Worm (Caenorhabditis elegans) whole organism, L4 larva: ENCODE measurements around the gene C05D11.5.

Experiments
- D1046.2 ChIP-seq: fragments of 200-800 bp; sonication (Bioruptor generic); IDR thresholded peaks from 2 replicates; pipeline ENCODE4 v1.3.6; 2022; ENCODE audit warnings: missing genetic modification characterization, missing compliant biosample characterization
- F10B5.3 ChIP-seq: sonication (generic microtip); optimal IDR thresholded peaks from 2 replicates; lab custom pipeline; 2016; ENCODE audit warnings: mild to moderate bottlenecking, missing genetic modification characterization, missing compliant biosample characterization
- F44E2.7 ChIP-seq: fragments of 200-800 bp; sonication (Bioruptor generic); IDR thresholded peaks from 2 replicates; pipeline ENCODE4 v2.1.2; 2022; ENCODE audit warnings: missing genetic modification characterization, missing compliant biosample characterization
- aly-2 ChIP-seq: sonication (generic microtip); optimal IDR thresholded peaks from 2 replicates; lab custom pipeline; 2018; ENCODE audit warnings: missing biosample characterization, missing genetic modification characterization
- attf-4 ChIP-seq: sonication (generic microtip); optimal IDR thresholded peaks from 3 replicates; lab custom pipeline; 2017; ENCODE audit warnings: missing biosample characterization, missing genetic modification characterization
- ceh-20 ChIP-seq: fragments of 200-800 bp; sonication (Bioruptor generic); IDR thresholded peaks from 2 replicates; pipeline ENCODE4 v1.3.6; 2022; ENCODE audit warnings: missing genetic modification reagents, missing genetic modification characterization, missing compliant biosample characterization
- ceh-28 ChIP-seq: fragments of 150-350 bp; optimal IDR thresholded peaks from 2 replicates; lab custom pipeline; 2014; ENCODE audit warnings: missing biosample characterization, missing genetic modification reagents, missing genetic modification characterization
- ces-1 ChIP-seq: fragments of 150-350 bp; sonication (generic microtip); optimal IDR thresholded peaks from 4 replicates; lab custom pipeline; 2014; ENCODE audit warnings: missing biosample characterization, missing genetic modification reagents, missing genetic modification characterization
- dmd-6 ChIP-seq: fragments of 200-800 bp; sonication (Bioruptor generic); IDR thresholded peaks from 2 replicates; pipeline ENCODE4 v1.3.6; 2022; ENCODE audit warnings: missing genetic modification reagents, missing genetic modification characterization, missing compliant biosample characterization
- dmd-8 ChIP-seq: fragments of 200-800 bp; sonication (Bioruptor generic); IDR thresholded peaks from 2 replicates; pipeline ENCODE4 v1.3.6; 2022; ENCODE audit warnings: missing genetic modification characterization, missing compliant biosample characterization
- dmd-9 ChIP-seq: fragments of 200-800 bp; sonication (Bioruptor generic); IDR thresholded peaks from 2 replicates; pipeline ENCODE4 v1.3.6; 2022; ENCODE audit warnings: missing genetic modification reagents, missing genetic modification characterization, missing compliant biosample characterization
- dpl-1 ChIP-seq: fragments of 150-350 bp; optimal IDR thresholded peaks from 2 replicates; lab custom pipeline; 2014; ENCODE audit warnings: missing biosample characterization, missing genetic modification reagents, missing genetic modification characterization
- dve-1 ChIP-seq: sonication (generic microtip); optimal IDR thresholded peaks from 2 replicates; lab custom pipeline; 2017; ENCODE audit warnings: antibody characterized with exemption, mild to moderate bottlenecking, missing genetic modification characterization, missing compliant biosample characterization; ENCODE audit not compliant: insufficient read depth
- egl-27 ChIP-seq: sonication (generic microtip); optimal IDR thresholded peaks from 3 replicates; lab custom pipeline; 2017; ENCODE audit warnings: missing biosample characterization, missing genetic modification reagents, missing genetic modification characterization
- egl-43 ChIP-seq: fragments of 200-800 bp; sonication (Bioruptor generic); IDR thresholded peaks from 2 replicates; pipeline ENCODE4 v1.3.6; 2022; ENCODE audit warnings: missing genetic modification reagents, missing genetic modification characterization, missing compliant biosample characterization
- fkh-10 ChIP-seq: fragments of 150-350 bp; optimal IDR thresholded peaks from 2 replicates; lab custom pipeline; 2014; ENCODE audit warnings: missing biosample characterization, missing genetic modification reagents, missing genetic modification characterization
- hif-1 ChIP-seq, 2 experiments: sonication (generic microtip); optimal IDR thresholded peaks; 2 replicates each; lab custom pipeline; 2016 to 2017; ENCODE audit warnings: missing compliant biosample characterization in 2 of 2, missing genetic modification characterization in 2 of 2, missing genetic modification reagents in 2 of 2, missing genotype in 2 of 2, mild to moderate bottlenecking in 1 of 2
- hlh-11 ChIP-seq: fragments of 200-800 bp; sonication (Bioruptor generic); optimal IDR thresholded peaks from 2 replicates; lab custom pipeline; 2018; ENCODE audit warnings: mild to moderate bottlenecking, missing genetic modification characterization, missing compliant biosample characterization
- hmg-1.1 ChIP-seq: fragments of 200-800 bp; sonication (Bioruptor generic); IDR thresholded peaks from 2 replicates; pipeline ENCODE4 v1.3.6; 2022; ENCODE audit warnings: missing genetic modification reagents, missing genetic modification characterization, missing compliant biosample characterization
- lim-7 ChIP-seq: fragments of 200-800 bp; sonication (Bioruptor generic); IDR thresholded peaks from 2 replicates; pipeline ENCODE4 v1.3.6; 2022; ENCODE audit warnings: missing genetic modification characterization, missing compliant biosample characterization
- lin-29 ChIP-seq: fragments of 200-800 bp; sonication (Bioruptor generic); IDR thresholded peaks from 2 replicates; pipeline ENCODE4 v1.3.6; 2022; ENCODE audit warnings: missing genetic modification reagents, missing genetic modification characterization, missing compliant biosample characterization
- lin-38 ChIP-seq: fragments of 200-800 bp; sonication (Bioruptor generic); IDR thresholded peaks from 2 replicates; pipeline ENCODE4 v1.3.6; 2022; ENCODE audit warnings: missing genetic modification reagents, missing genetic modification characterization, missing compliant biosample characterization
- lir-3 ChIP-seq: sonication (generic microtip); optimal IDR thresholded peaks from 2 replicates; lab custom pipeline; 2016; ENCODE audit warnings: mild to moderate bottlenecking, missing genetic modification characterization, missing compliant biosample characterization
- lsy-2 ChIP-seq, 2 experiments: fragments of 150-350 bp in 1 of 2; sonication (generic microtip) in 1 of 2; optimal IDR thresholded peaks; 2 replicates each; lab custom pipeline; 2014 to 2017; ENCODE audit warnings: missing biosample characterization in 2 of 2, missing genetic modification characterization in 2 of 2
- madf-5 ChIP-seq, 2 experiments: fragments of 200-800 bp; sonication (Bioruptor generic); IDR thresholded peaks; 2 replicates each; pipeline ENCODE4 v1.3.6; 2022; ENCODE audit warnings: missing compliant biosample characterization in 2 of 2, missing genetic modification characterization in 2 of 2
- madf-9 ChIP-seq: fragments of 200-800 bp; sonication (Bioruptor generic); conservative IDR thresholded peaks from 2 replicates; pipeline ENCODE4 v1.3.6; 2022; ENCODE audit warnings: missing genetic modification reagents, missing genetic modification characterization, missing compliant biosample characterization
- mep-1 ChIP-seq: fragments of 150-350 bp; sonication (generic microtip); optimal IDR thresholded peaks from 3 replicates; lab custom pipeline; 2014; ENCODE audit warnings: missing biosample characterization, missing genetic modification characterization
- mes-2 ChIP-seq: sonication (generic microtip); optimal IDR thresholded peaks from 2 replicates; lab custom pipeline; 2016; ENCODE audit warnings: missing genotype, mild to moderate bottlenecking, missing genetic modification characterization, missing compliant biosample characterization; ENCODE audit not compliant: poor library complexity, severe bottlenecking
- nhr-10 ChIP-seq: fragments of 150-350 bp; optimal IDR thresholded peaks from 2 replicates; lab custom pipeline; 2014; ENCODE audit warnings: missing biosample characterization, missing genetic modification characterization
- nhr-11 ChIP-seq: fragments of 150-350 bp; optimal IDR thresholded peaks from 2 replicates; lab custom pipeline; 2014; ENCODE audit warnings: missing biosample characterization, missing genetic modification characterization
- nhr-25 ChIP-seq: sonication (generic microtip); optimal IDR thresholded peaks from 2 replicates; lab custom pipeline; 2017; ENCODE audit warnings: missing genetic modification characterization, mild to moderate bottlenecking, missing compliant biosample characterization, antibody characterized with exemption, moderate library complexity, borderline replicate concordance; ENCODE audit not compliant: insufficient read depth
- nhr-41 ChIP-seq: fragments of 200-800 bp; sonication (Bioruptor generic); IDR thresholded peaks from 2 replicates; pipeline ENCODE4 v1.3.6; 2022; ENCODE audit warnings: missing genetic modification reagents, missing genetic modification characterization, missing compliant biosample characterization
- nhr-42 ChIP-seq: fragments of 200-800 bp; sonication (Bioruptor generic); IDR thresholded peaks from 2 replicates; pipeline ENCODE4 v1.3.6; 2022; ENCODE audit warnings: missing genetic modification characterization, missing compliant biosample characterization
- nhr-48 ChIP-seq: sonication (generic microtip); optimal IDR thresholded peaks from 2 replicates; lab custom pipeline; 2016; ENCODE audit warnings: mild to moderate bottlenecking, missing genetic modification characterization, missing compliant biosample characterization
- nhr-6 ChIP-seq: fragments of 150-350 bp; optimal IDR thresholded peaks from 2 replicates; lab custom pipeline; 2014; ENCODE audit warnings: missing biosample characterization, missing genetic modification characterization
- nhr-77 ChIP-seq: fragments of 150-350 bp; optimal IDR thresholded peaks from 2 replicates; lab custom pipeline; 2014; ENCODE audit warnings: missing biosample characterization, missing genetic modification characterization
- pha-4 ChIP-seq, 2 experiments: fragments of 150-350 bp in 1 of 2; fragments of 200-800 bp in 1 of 2; sonication (Bioruptor generic) in 1 of 2; IDR thresholded peaks in 1 of 2; optimal IDR thresholded peaks in 1 of 2; 2 replicates each; pipeline versions ENCODE4 v1.3.6 to Lab custom; 2014 to 2022; ENCODE audit warnings: missing genetic modification characterization in 2 of 2, missing genetic modification reagents in 2 of 2, missing biosample characterization in 1 of 2, missing compliant biosample characterization in 1 of 2
- php-3 ChIP-seq: fragments of 200-800 bp; sonication (Bioruptor generic); IDR thresholded peaks from 2 replicates; pipeline ENCODE4 v1.3.6; 2022; ENCODE audit warnings: missing genetic modification reagents, missing genetic modification characterization, missing compliant biosample characterization
- pqm-1 ChIP-seq: sonication (generic microtip); optimal IDR thresholded peaks from 2 replicates; lab custom pipeline; 2017; ENCODE audit warnings: missing biosample characterization, missing genetic modification characterization
- set-16 ChIP-seq: fragments of 200-800 bp; sonication (Bioruptor generic); IDR thresholded peaks from 2 replicates; pipeline ENCODE4 v1.3.6; 2022; ENCODE audit warnings: missing genetic modification reagents, missing genetic modification characterization, missing compliant biosample characterization
- snpc-1.2 ChIP-seq: fragments of 200-800 bp; sonication (Bioruptor generic); IDR thresholded peaks from 2 replicates; pipeline ENCODE4 v1.3.6; 2022; ENCODE audit warnings: missing genetic modification reagents, missing genetic modification characterization, missing compliant biosample characterization
- spr-3 ChIP-seq: fragments of 200-800 bp; sonication (Bioruptor generic); optimal IDR thresholded peaks from 2 replicates; lab custom pipeline; 2018; ENCODE audit warnings: mild to moderate bottlenecking, missing genetic modification characterization, missing compliant biosample characterization
- tra-1 ChIP-seq: fragments of 200-800 bp; sonication (Bioruptor generic); IDR thresholded peaks from 2 replicates; pipeline ENCODE4 v1.3.6; 2022; ENCODE audit warnings: missing genetic modification reagents, missing genetic modification characterization, missing compliant biosample characterization
- unc-62 ChIP-seq, 3 experiments: fragments of 150-350 bp in 1 of 3; sonication (generic microtip); optimal IDR thresholded peaks in 2 of 3; peaks in 1 of 3; 1 replicate in 1 of 3; 2 replicates in 2 of 3; lab custom pipeline; 2014 to 2017; ENCODE audit warnings: missing biosample characterization in 3 of 3, missing genetic modification characterization in 3 of 3, missing genetic modification reagents in 3 of 3, missing genotype in 1 of 3
- vab-7 ChIP-seq: fragments of 200-800 bp; sonication (Bioruptor generic); IDR thresholded peaks from 2 replicates; pipeline ENCODE4 v1.3.6; 2022; ENCODE audit warnings: missing genetic modification reagents, missing genetic modification characterization, missing compliant biosample characterization
- zag-1 ChIP-seq: fragments of 150-350 bp; optimal IDR thresholded peaks from 2 replicates; lab custom pipeline; 2014; ENCODE audit warnings: missing biosample characterization, missing genetic modification characterization
- zip-11 ChIP-seq: fragments of 200-800 bp; sonication (Bioruptor generic); IDR thresholded peaks from 2 replicates; pipeline ENCODE4 v1.3.6; 2022; ENCODE audit warnings: missing genetic modification characterization, missing compliant biosample characterization
- ztf-11 ChIP-seq: fragments of 150-350 bp; optimal IDR thresholded peaks from 2 replicates; lab custom pipeline; 2014; ENCODE audit warnings: missing biosample characterization, missing genetic modification characterization
- ztf-7 ChIP-seq: fragments of 150-350 bp; optimal IDR thresholded peaks from 2 replicates; lab custom pipeline; 2014; ENCODE audit warnings: missing biosample characterization, missing genetic modification characterization

Gene C05D11.5

DNA sequence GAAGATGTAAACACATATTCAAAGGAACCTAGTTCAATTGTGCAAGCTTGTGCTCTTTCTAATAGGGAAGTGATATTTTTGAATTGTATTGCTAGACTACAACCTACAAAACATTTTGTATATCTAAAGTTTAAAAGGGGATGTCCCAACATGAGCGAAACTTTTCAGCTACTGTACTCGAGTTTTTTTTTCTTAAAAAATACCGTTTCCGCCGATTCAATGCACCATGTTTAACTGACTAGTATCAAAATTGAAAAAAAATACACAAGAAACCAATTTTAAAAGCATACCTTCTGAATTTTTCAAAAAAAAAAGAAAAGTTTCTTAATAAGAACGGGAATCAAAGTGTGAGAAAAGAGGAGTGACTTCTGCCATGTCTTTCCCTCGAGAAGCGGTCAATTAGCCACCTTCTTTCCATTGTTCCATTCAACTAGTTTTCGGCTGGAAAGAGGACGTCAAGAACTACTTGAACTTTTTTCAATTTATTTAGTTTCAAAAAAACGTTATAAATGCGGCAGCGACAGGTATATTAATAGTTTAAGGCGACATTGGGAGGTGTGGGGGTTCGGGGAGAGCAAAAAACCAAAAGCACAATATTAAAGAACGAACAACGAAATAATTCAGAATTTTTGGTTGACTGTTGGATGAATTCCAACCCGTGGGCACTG is 3.6 kb upstream of the C05D11.5 start, which contains the start of gene nas-4 (continued):
- no peak for TF ChIP-seq madf-9 (GFP tag; lab: Robert Waterston, UW)
- TF ChIP-seq nhr-6 (tag; lab: Kevin White, UChicago): no peak
- TF ChIP-seq nhr-10: peak; percentile 70
- TF ChIP-seq dpl-1: no peak
- no peak for TF ChIP-seq ceh-20 (GFP tag; lab: Robert Waterston, UW)
- TF ChIP-seq pqm-1 (tag; lab: Kevin White, UChicago): no peak
- TF ChIP-seq pha-4 (GFP tag; IDR thresholded peaks at IDR 0.05; lab: Robert Waterston, UW): no peak
- no peak for TF ChIP-seq pha-4 (tag; optimal IDR thresholded peaks at IDR 0.05; lab: Kevin White, UChicago)
- TF ChIP-seq egl-27 (tag; lab: Kevin White, UChicago): no peak
- no peak for TF ChIP-seq ces-1 (GFP tag; lab: Kevin White, UChicago)
- no peak for TF ChIP-seq ceh-28 (tag; lab: Kevin White, UChicago)
- TF ChIP-seq aly-2 (tag; lab: Kevin White, UChicago): no peak
- no peak for TF ChIP-seq lir-3 (tag; lab: Kevin White, UChicago)
- no peak for TF ChIP-seq D1046.2
- no peak for TF ChIP-seq vab-7 (GFP tag; lab: Robert Waterston, UW)
- peak in 1 of 2 experiments; percentile 56 for TF ChIP-seq unc-62 (GFP tag; optimal IDR thresholded peaks at IDR 0.05 in 1 of 2; lab: Kevin White, UChicago)
- TF ChIP-seq unc-62 (tag; optimal IDR thresholded peaks at IDR 0.05; lab: Kevin White, UChicago): no peak
- TF ChIP-seq fkh-10 (GFP tag; lab: Kevin White, UChicago): no peak
- TF ChIP-seq mes-2 (tag; lab: Kevin White, UChicago): peak; percentile 41
- no peak for TF ChIP-seq ztf-7 (tag; lab: Kevin White, UChicago)
- no peak for TF ChIP-seq zag-1 (tag; lab: Kevin White, UChicago)
- TF ChIP-seq tra-1 (GFP tag; lab: Robert Waterston, UW): no peak
- TF ChIP-seq hmg-1.1 (GFP tag; lab: Robert Waterston, UW): peak; percentile 43; the same call in 1 of the 2 replicates
- no peak for TF ChIP-seq nhr-25 (tag; lab: Kevin White, UChicago)
- no peak for TF ChIP-seq nhr-42 (GFP tag; lab: Robert Waterston, UW)
- TF ChIP-seq dmd-6 (GFP tag; lab: Robert Waterston, UW): peak; percentile 19; the same call in 1 of the 2 replicates
- TF ChIP-seq dve-1: peak; percentile 32
- TF ChIP-seq madf-5 (GFP tag; IDR thresholded peaks at IDR 0.05; lab: Robert Waterston, UW): no peak
- no peak for TF ChIP-seq php-3 (GFP tag; lab: Robert Waterston, UW)
- no peak for TF ChIP-seq snpc-1.2 (GFP tag; lab: Robert Waterston, UW)
- no peak for TF ChIP-seq nhr-11 (tag; lab: Kevin White, UChicago)
- 0 out of 2 replicates have a peak, but pooled peaks have one; percentile 36 for TF ChIP-seq lim-7 (GFP tag; lab: Robert Waterston, UW)
- TF ChIP-seq nhr-77 (tag; lab: Kevin White, UChicago): no peak
- TF ChIP-seq attf-4 (tag; lab: Kevin White, UChicago): no peak
- TF ChIP-seq lin-38 (GFP tag; lab: Robert Waterston, UW): peak; percentile 24; the same call in 1 of the 2 replicates
- TF ChIP-seq nhr-41: no peak
- no peak for TF ChIP-seq ztf-11 (tag; lab: Kevin White, UChicago)
- TF ChIP-seq mep-1: peak; percentile 71
- no peak for TF ChIP-seq F44E2.7 (GFP tag; lab: Robert Waterston, UW)
- no peak for TF ChIP-seq dmd-8 (GFP tag; lab: Robert Waterston, UW)
- TF ChIP-seq F10B5.3 (tag; lab: Kevin White, UChicago): no peak
- peak; percentile 41 for TF ChIP-seq nhr-48
- TF ChIP-seq zip-11 (GFP tag; lab: Robert Waterston, UW): no peak
- TF ChIP-seq egl-43: no peak
- TF ChIP-seq set-16 (GFP tag; lab: Robert Waterston, UW): no peak
- no peak for TF ChIP-seq lin-29
- TF ChIP-seq hif-1 (tag; optimal IDR thresholded peaks at IDR 0.05; lab: Kevin White, UChicago): no peak
- TF ChIP-seq lsy-2 (tag; optimal IDR thresholded peaks at IDR 0.05; lab: Kevin White, UChicago): no peak
- no peak for TF ChIP-seq spr-3 (GFP tag; lab: Kevin White, UChicago)
- TF ChIP-seq hlh-11 (tag; lab: Kevin White, UChicago): peak; percentile 13
- TF ChIP-seq dmd-9: no peak
